Worm (Caenorhabditis elegans) whole organism, L2 larva: ENCODE data around the gene T19B10.5.
A peak's percentile ranks its signal among the peaks of the same experiment; 100 is the strongest.

Source experiments
- C34F6.9 ChIP-seq: fragments of 150-350 bp; optimal IDR thresholded peaks from 2 replicates; lab custom pipeline; 2014; ENCODE audit warnings: missing biosample characterization, missing genetic modification characterization
- F13H6.1 ChIP-seq: sonication (generic microtip); optimal IDR thresholded peaks from 2 replicates; lab custom pipeline; 2016; ENCODE audit warnings: missing genetic modification characterization, missing compliant biosample characterization
- R02D3.7 ChIP-seq: fragments of 150-350 bp; optimal IDR thresholded peaks from 2 replicates; lab custom pipeline; 2014; ENCODE audit warnings: missing biosample characterization, missing genetic modification characterization
- Y55F3AM.14 ChIP-seq: fragments of 200-800 bp; sonication (Bioruptor generic); optimal IDR thresholded peaks from 2 replicates; lab custom pipeline; 2018; ENCODE audit warnings: mild to moderate bottlenecking, missing genetic modification characterization, missing compliant biosample characterization
- ZK546.5 ChIP-seq: sonication (generic microtip); optimal IDR thresholded peaks from 2 replicates; lab custom pipeline; 2017; ENCODE audit warnings: missing biosample characterization, missing genetic modification characterization
- alr-1 ChIP-seq: fragments of 150-350 bp; optimal IDR thresholded peaks from 2 replicates; lab custom pipeline; 2014; ENCODE audit warnings: missing biosample characterization, missing genetic modification characterization
- aly-2 ChIP-seq: fragments of 150-350 bp; optimal IDR thresholded peaks from 2 replicates; lab custom pipeline; 2014; ENCODE audit warnings: missing biosample characterization, missing genetic modification characterization
- ama-1 ChIP-seq: fragments of 150-350 bp; optimal IDR thresholded peaks from 2 replicates; lab custom pipeline; 2018; ENCODE audit warnings: inconsistent platforms
- blmp-1 ChIP-seq: sonication (generic microtip); optimal IDR thresholded peaks from 2 replicates; lab custom pipeline; 2017; ENCODE audit warnings: missing genetic modification characterization, mild to moderate bottlenecking, missing compliant biosample characterization, antibody characterized with exemption, moderate library complexity; ENCODE audit not compliant: insufficient read depth
- ceh-16 ChIP-seq: fragments of 150-350 bp; optimal IDR thresholded peaks from 2 replicates; lab custom pipeline; 2014; ENCODE audit warnings: missing biosample characterization, missing genetic modification characterization
- ceh-82 ChIP-seq: fragments of 150-350 bp; optimal IDR thresholded peaks from 2 replicates; lab custom pipeline; 2014; ENCODE audit warnings: missing biosample characterization, missing genetic modification characterization
- crh-2 ChIP-seq: sonication (generic microtip); optimal IDR thresholded peaks from 2 replicates; lab custom pipeline; 2017; ENCODE audit warnings: missing biosample characterization, missing genetic modification characterization
- dmd-4 ChIP-seq: sonication (generic microtip); optimal IDR thresholded peaks from 2 replicates; lab custom pipeline; 2017; ENCODE audit warnings: missing biosample characterization, missing genetic modification characterization
- egl-27 ChIP-seq: sonication (generic microtip); optimal IDR thresholded peaks from 3 replicates; lab custom pipeline; 2017; ENCODE audit warnings: missing biosample characterization, missing genetic modification reagents, missing genetic modification characterization
- elt-1 ChIP-seq: fragments of 150-350 bp; optimal IDR thresholded peaks from 2 replicates; lab custom pipeline; 2014; ENCODE audit warnings: missing biosample characterization, missing genetic modification characterization
- elt-3 ChIP-seq: sonication (generic microtip); optimal IDR thresholded peaks from 2 replicates; lab custom pipeline; 2017; ENCODE audit warnings: missing biosample characterization, missing genetic modification characterization
- fos-1 ChIP-seq: fragments of 150-350 bp; optimal IDR thresholded peaks from 2 replicates; lab custom pipeline; 2014; ENCODE audit warnings: missing biosample characterization, missing genetic modification characterization
- lin-11 ChIP-seq: fragments of 150-350 bp; sonication (generic microtip); optimal IDR thresholded peaks from 2 replicates; lab custom pipeline; 2014; ENCODE audit warnings: missing biosample characterization, missing genetic modification characterization, inconsistent platforms, mixed read lengths
- lin-13 ChIP-seq: fragments of 150-350 bp; optimal IDR thresholded peaks from 2 replicates; lab custom pipeline; 2014; ENCODE audit warnings: missing biosample characterization, missing genetic modification reagents, missing genetic modification characterization
- lin-39 ChIP-seq: fragments of 150-350 bp; optimal IDR thresholded peaks from 2 replicates; lab custom pipeline; 2014; ENCODE audit warnings: missing biosample characterization, missing genetic modification reagents, missing genetic modification characterization
- lsy-2 ChIP-seq, 2 experiments: fragments of 150-350 bp in 1 of 2; sonication (generic microtip) in 1 of 2; optimal IDR thresholded peaks; 2 replicates each; lab custom pipeline; 2014 to 2017; ENCODE audit warnings: missing biosample characterization in 2 of 2, missing genetic modification characterization in 2 of 2
- mab-5 ChIP-seq: fragments of 150-350 bp; optimal IDR thresholded peaks from 2 replicates; lab custom pipeline; 2014; ENCODE audit warnings: missing biosample characterization, missing genetic modification characterization
- mbf-1 ChIP-seq: sonication (generic microtip); optimal IDR thresholded peaks from 2 replicates; lab custom pipeline; 2017; ENCODE audit warnings: missing biosample characterization, missing genetic modification characterization
- mdl-1 ChIP-seq, 2 experiments: fragments of 150-350 bp in 1 of 2; sonication (generic microtip) in 1 of 2; optimal IDR thresholded peaks; 2 replicates each; lab custom pipeline; 2017; ENCODE audit warnings: missing biosample characterization in 2 of 2, missing genetic modification characterization in 2 of 2
- nhr-10 ChIP-seq: sonication (generic microtip); optimal IDR thresholded peaks from 2 replicates; lab custom pipeline; 2017; ENCODE audit warnings: missing biosample characterization, missing genetic modification characterization
- nhr-11 ChIP-seq: fragments of 150-350 bp; optimal IDR thresholded peaks from 2 replicates; lab custom pipeline; 2014; ENCODE audit warnings: missing biosample characterization, missing genetic modification characterization
- nhr-12 ChIP-seq: fragments of 150-350 bp; optimal IDR thresholded peaks from 2 replicates; lab custom pipeline; 2014; ENCODE audit warnings: missing biosample characterization, missing genetic modification characterization
- nhr-23 ChIP-seq: fragments of 150-350 bp; optimal IDR thresholded peaks from 2 replicates; lab custom pipeline; 2014; ENCODE audit warnings: missing biosample characterization, missing genetic modification reagents, missing genetic modification characterization
- nhr-237 ChIP-seq: fragments of 150-350 bp; optimal IDR thresholded peaks from 2 replicates; lab custom pipeline; 2014; ENCODE audit warnings: missing biosample characterization, missing genetic modification characterization
- nhr-25 ChIP-seq: fragments of 150-350 bp; sonication (generic microtip); optimal IDR thresholded peaks from 3 replicates; lab custom pipeline; 2014; ENCODE audit warnings: missing biosample characterization, missing genetic modification characterization
- nhr-6 ChIP-seq: fragments of 150-350 bp; optimal IDR thresholded peaks from 2 replicates; lab custom pipeline; 2014; ENCODE audit warnings: missing biosample characterization, missing genetic modification characterization
- peb-1 ChIP-seq: fragments of 150-350 bp; optimal IDR thresholded peaks from 2 replicates; lab custom pipeline; 2014; ENCODE audit warnings: missing biosample characterization, missing genetic modification characterization
- sem-4 ChIP-seq: fragments of 150-350 bp; optimal IDR thresholded peaks from 2 replicates; lab custom pipeline; 2014; ENCODE audit warnings: missing biosample characterization, missing genetic modification reagents, missing genetic modification characterization
- skn-1 ChIP-seq: sonication (generic microtip); optimal IDR thresholded peaks from 2 replicates; lab custom pipeline; 2017; ENCODE audit warnings: missing biosample characterization, missing genetic modification characterization
- sma-3 ChIP-seq: sonication (generic microtip); optimal IDR thresholded peaks from 2 replicates; lab custom pipeline; 2016; ENCODE audit warnings: missing genetic modification reagents, missing genetic modification characterization, missing compliant biosample characterization
- snpc-4 ChIP-seq: fragments of 150-350 bp; optimal IDR thresholded peaks from 2 replicates; lab custom pipeline; 2014; ENCODE audit warnings: missing biosample characterization, missing genetic modification characterization
- unc-39 ChIP-seq: fragments of 150-350 bp; optimal IDR thresholded peaks from 2 replicates; lab custom pipeline; 2014; ENCODE audit warnings: missing biosample characterization, missing genetic modification characterization
- unc-55 ChIP-seq: fragments of 150-350 bp; sonication (generic microtip); optimal IDR thresholded peaks from 3 replicates; lab custom pipeline; 2014; ENCODE audit warnings: missing biosample characterization, missing genetic modification reagents, missing genetic modification characterization
- zag-1 ChIP-seq: fragments of 150-350 bp; optimal IDR thresholded peaks from 2 replicates; lab custom pipeline; 2014; ENCODE audit warnings: missing biosample characterization, missing genetic modification characterization
- ztf-1 ChIP-seq: fragments of 200-800 bp; sonication (Bioruptor generic); conservative IDR thresholded peaks from 2 replicates; pipeline ENCODE4 v1.3.6; 2022; ENCODE audit warnings: missing genetic modification characterization, missing compliant biosample characterization
- ztf-11 ChIP-seq: sonication (generic microtip); optimal IDR thresholded peaks from 2 replicates; lab custom pipeline; 2017; ENCODE audit warnings: missing biosample characterization, missing genetic modification characterization
- ztf-4 ChIP-seq: fragments of 150-350 bp; optimal IDR thresholded peaks from 2 replicates; lab custom pipeline; 2014; ENCODE audit warnings: missing biosample characterization, missing genetic modification characterization

T19B10.5 gene

DNA sequence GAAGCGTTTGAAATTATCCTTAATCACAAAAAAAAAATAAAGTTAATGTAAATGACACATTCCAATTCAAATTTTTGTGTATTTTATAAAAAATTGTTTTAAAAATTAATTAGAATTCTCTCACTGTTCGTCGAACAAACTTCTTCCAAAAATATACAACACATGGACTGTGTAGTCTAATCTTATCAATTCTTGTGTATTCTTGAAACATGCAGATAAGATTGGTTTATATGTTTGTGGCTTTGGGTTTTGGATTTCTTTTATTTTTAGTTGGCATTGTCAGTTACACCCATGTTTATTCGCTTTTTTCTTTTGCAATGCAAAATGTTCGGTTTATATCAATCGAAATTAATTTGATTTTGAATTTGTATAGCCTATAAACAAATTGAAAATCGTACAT, 14.0 kb upstream of the T19B10.5 start:
- TF ChIP-seq zag-1 (tag; lab: Kevin White, UChicago) (no peak), ama-1 (lab: Kevin White, UChicago) (no peak), peb-1 (no peak), ceh-16 (tag; lab: Kevin White, UChicago) (no peak), sma-3 (no peak), mbf-1 (tag; lab: Kevin White, UChicago) (no peak), blmp-1 (tag; lab: Kevin White, UChicago) (no peak), skn-1 (tag; lab: Kevin White, UChicago) (no peak), nhr-10 (no peak), F13H6.1 (tag; lab: Kevin White, UChicago) (no peak), sem-4 (no peak), C34F6.9 (no peak), unc-55 (no peak), nhr-23 (tag; lab: Kevin White, UChicago) (no peak), ztf-4 (tag; lab: Kevin White, UChicago) (no peak)
- TF ChIP-seq, all 48 proteins: peak for 0

DNA sequence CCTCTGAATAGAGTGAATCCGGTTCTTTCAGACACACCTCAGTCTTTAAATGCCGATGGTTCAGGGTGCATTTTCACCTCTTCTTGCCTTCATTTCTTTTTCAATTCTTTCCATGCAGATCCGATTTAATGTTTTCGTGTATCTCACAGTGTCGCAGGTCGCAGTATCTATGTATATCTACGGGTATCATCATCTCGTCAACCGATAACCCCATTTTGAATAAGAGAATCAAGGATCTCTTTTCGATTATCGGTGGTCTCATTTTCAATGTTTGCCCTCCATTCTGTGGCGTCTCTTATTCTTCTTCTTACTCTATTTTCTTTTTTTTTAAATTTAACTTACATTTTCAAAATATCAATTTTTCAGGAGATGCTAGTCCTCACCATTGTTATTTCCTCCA, 13.5 kb upstream of the T19B10.5 start, which contains the start of gene T19B10.2:
Gene T19B10.2, plus strand, starts transcription at position 367 of the 400 bp plus-strand sequence.
- TF ChIP-seq elt-1 (tag; lab: Kevin White, UChicago) (peak; percentile 87), lsy-2 (tag; optimal IDR thresholded peaks at IDR 0.05; lab: Kevin White, UChicago) (no peak)

DNA sequence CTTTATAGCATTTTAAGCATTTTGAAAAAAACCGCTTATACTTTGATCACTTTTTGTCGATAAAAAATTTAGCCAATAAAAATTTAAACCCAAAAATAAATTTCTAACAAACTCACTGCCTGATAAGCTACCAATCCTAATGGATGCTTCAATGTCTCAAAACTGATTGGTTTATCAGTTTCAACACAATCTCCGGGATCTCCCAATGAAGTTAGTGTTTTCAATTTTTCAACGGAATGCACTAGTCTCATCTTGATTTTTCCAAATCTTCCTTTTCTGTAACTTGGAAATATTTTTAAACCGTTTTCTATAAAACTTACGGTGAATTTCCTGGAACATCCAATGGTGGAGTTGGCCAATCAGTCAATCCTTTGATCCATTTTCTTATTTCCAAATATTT, 10.8 kb upstream of the T19B10.5 start:
- TF ChIP-seq nhr-23 (tag; lab: Kevin White, UChicago) (no peak), fos-1 (tag; lab: Kevin White, UChicago) (no peak), unc-39 (tag; lab: Kevin White, UChicago) (no peak), nhr-10 (no peak), nhr-237 (no peak), aly-2 (tag; lab: Kevin White, UChicago) (no peak), nhr-25 (tag; lab: Kevin White, UChicago) (no peak), ztf-11 (tag; lab: Kevin White, UChicago) (no peak), ZK546.5 (no peak), R02D3.7 (tag; lab: Kevin White, UChicago) (no peak), elt-1 (tag; lab: Kevin White, UChicago) (no peak), sma-3 (no peak), ztf-4 (tag; lab: Kevin White, UChicago) (no peak)

DNA sequence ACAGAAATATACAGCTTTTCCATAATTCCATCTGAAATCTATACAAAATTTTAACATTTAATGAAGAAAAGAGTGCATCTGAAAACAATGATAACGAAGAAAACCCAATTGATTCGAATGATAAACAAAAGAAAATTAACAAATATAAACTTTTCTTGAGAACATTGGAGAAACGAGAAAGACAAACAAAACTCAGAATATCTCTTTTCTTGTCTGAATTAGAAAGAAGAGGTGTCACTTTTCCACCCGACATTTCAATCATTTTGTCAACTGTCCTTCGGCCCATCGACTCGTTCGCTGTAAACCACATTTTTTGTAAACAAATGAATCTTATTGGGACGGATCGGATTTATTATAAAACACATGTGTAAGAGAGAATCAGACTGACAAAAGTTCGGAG, 8.5 kb upstream of the T19B10.5 start, which contains the start of gene bgal-1:
Gene bgal-1, minus strand, starts transcription at position 38 of the 400 bp plus-strand sequence.
- TF ChIP-seq nhr-25 (tag; lab: Kevin White, UChicago), result peak; percentile 33
- TF ChIP-seq ztf-4 (tag; lab: Kevin White, UChicago), result peak; percentile 25
- TF ChIP-seq blmp-1 (tag; lab: Kevin White, UChicago), result peak; percentile 13
- TF ChIP-seq lin-13 (GFP tag; lab: Kevin White, UChicago), result peak; percentile 8
- peak in 1 of 2 experiments; percentile 44 for TF ChIP-seq lsy-2 (tag; optimal IDR thresholded peaks at IDR 0.05; lab: Kevin White, UChicago)
- TF ChIP-seq nhr-12 (tag; lab: Kevin White, UChicago), result no peak
- TF ChIP-seq ama-1 (lab: Kevin White, UChicago), result peak; percentile 65
- TF ChIP-seq crh-2 (tag; lab: Kevin White, UChicago), result peak; percentile 31
- TF ChIP-seq nhr-6 (tag; lab: Kevin White, UChicago), result no peak
- TF ChIP-seq sma-3, result peak; percentile 4
- no peak for TF ChIP-seq nhr-11 (tag; lab: Kevin White, UChicago)

DNA sequence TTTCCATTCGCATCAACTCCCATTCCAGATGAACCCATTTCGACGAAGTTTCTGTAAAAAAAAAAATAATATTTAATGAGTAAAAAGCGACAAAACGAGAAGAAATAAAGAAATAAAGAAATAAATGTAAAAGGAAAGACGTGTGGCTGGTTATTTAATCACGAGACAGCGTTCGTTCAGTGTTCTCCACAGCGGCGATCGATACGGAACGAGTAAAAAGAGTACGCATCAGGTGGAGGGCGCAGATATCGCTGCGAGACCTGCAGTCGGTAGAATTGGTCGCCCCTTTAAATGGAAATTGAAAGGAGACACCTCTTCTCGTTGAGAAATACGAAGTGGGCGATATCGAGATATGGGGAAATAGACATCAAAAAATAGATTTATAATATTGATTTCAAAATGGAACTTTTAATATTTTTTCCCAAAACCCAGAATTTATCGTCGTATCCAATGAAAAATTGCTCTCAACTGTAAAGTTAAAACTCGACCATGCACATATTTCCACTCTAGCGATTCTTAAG, 5.7 kb upstream of the T19B10.5 start, which contains the start of gene pqn-70:
Gene pqn-70, minus strand, starts transcription at position 51 of the 521 bp plus-strand sequence.
- TF ChIP-seq R02D3.7 (tag; lab: Kevin White, UChicago) (no peak), blmp-1 (tag; lab: Kevin White, UChicago) (peak; percentile 77), fos-1 (tag; lab: Kevin White, UChicago) (peak; percentile 55), snpc-4 (tag; lab: Kevin White, UChicago) (peak; percentile 71), mbf-1 (tag; lab: Kevin White, UChicago) (no peak), elt-3 (tag; lab: Kevin White, UChicago) (no peak), mab-5 (tag; lab: Kevin White, UChicago) (peak; percentile 71), nhr-6 (tag; lab: Kevin White, UChicago) (peak; percentile 40), zag-1 (tag; lab: Kevin White, UChicago) (peak; percentile 57), elt-1 (tag; lab: Kevin White, UChicago) (no peak), ztf-1 (no peak), peb-1 (no peak), C34F6.9 (peak; percentile 92), nhr-11 (tag; lab: Kevin White, UChicago) (no peak), sem-4 (peak; percentile 83), dmd-4 (tag; lab: Kevin White, UChicago) (no peak), ZK546.5 (no peak), unc-55 (peak; percentile 91), unc-39 (tag; lab: Kevin White, UChicago) (no peak), Y55F3AM.14 (GFP tag; lab: Kevin White, UChicago) (peak; percentile 29), lin-11 (tag; lab: Kevin White, UChicago) (peak; percentile 91), ceh-82 (tag; lab: Kevin White, UChicago) (peak; percentile 78), mdl-1 (tag; optimal IDR thresholded peaks at IDR 0.05; lab: Kevin White, UChicago) (peak in 1 of 2 experiments; percentile 23), alr-1 (tag; lab: Kevin White, UChicago) (no peak), nhr-237 (no peak), lin-13 (GFP tag; lab: Kevin White, UChicago) (peak; percentile 83), egl-27 (tag; lab: Kevin White, UChicago) (peak; percentile 45), nhr-10 (no peak), F13H6.1 (tag; lab: Kevin White, UChicago) (peak; percentile 84), lin-39 (tag; lab: Kevin White, UChicago) (no peak)
